Worm (Caenorhabditis elegans): ENCODE measurements around the gene mdt-29.

Gene mdt-29

DNA sequence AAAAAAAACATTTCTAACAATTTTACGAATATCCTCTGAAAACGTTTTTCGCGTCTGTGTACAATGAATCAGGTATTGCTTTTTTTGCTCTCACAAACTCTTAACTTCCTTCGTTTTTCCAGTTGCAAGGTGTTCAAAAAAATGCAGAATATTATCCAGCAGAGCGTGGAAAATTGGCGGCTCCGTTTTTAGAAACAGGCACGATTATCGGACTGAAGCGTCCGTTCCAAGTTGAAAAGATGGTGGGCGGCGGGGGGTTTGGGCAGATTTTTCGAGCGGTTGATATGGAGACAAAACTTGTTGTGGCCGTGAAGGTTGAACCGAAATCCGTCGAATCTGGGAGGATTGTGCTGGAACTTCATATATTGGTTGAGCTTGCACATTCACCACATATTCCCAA lies 38.0 kb upstream of the mdt-29 start, which contains the start of gene W06F12.3:
Gene W06F12.3 (plus strand): TSS at position 23 of the 400 bp plus-strand sequence.
- TF ChIP-seq nhr-28 (tag; optimal IDR thresholded peaks at IDR 0.05) (no peak), unc-62 (GFP tag; optimal IDR thresholded peaks at IDR 0.05) (no peak), ztf-11 (tag; optimal IDR thresholded peaks at IDR 0.05) (no peak), irx-1 (tag; optimal IDR thresholded peaks at IDR 0.05) (no peak), zag-1 (tag; optimal IDR thresholded peaks at IDR 0.05) (no peak), fkh-8 (tag; optimal IDR thresholded peaks at IDR 0.05) (no peak)

DNA sequence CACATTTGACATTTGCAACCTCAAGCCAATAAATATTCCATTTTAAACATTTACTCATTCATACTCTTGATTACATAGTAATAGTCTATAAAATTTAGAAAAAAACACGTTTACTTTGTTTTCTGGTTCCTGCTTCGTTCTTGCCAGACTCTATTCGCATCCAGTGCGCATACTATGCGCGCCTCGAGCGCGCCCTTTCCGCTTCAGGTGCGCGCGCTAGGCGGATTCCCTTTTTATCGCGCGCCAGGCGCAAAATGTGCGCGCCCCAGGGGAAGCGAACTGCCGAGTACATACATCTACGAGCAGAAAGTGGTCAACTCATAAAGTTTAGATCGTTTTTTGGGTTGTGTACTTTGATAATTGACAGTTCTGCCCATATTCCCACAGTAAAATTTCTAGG lies 31.6 kb upstream of the mdt-29 start:
- no peak for TF ChIP-seq Y116A8C.19 (tag; optimal IDR thresholded peaks at IDR 0.05; ENCODE audit: borderline replicate concordance)
- TF ChIP-seq mep-1 (tag; optimal IDR thresholded peaks at IDR 0.05) = no peak
- no peak for TF ChIP-seq nhr-71 (tag; optimal IDR thresholded peaks at IDR 0.05)
- no peak for TF ChIP-seq pag-3 (tag; optimal IDR thresholded peaks at IDR 0.05; ENCODE audit: borderline replicate concordance, insufficient read depth)
- TF ChIP-seq sptf-1 (tag; optimal IDR thresholded peaks at IDR 0.05) = no peak
- no peak for TF ChIP-seq egl-13 (tag; optimal IDR thresholded peaks at IDR 0.05)
- no peak for TF ChIP-seq C34B4.2 (tag; optimal IDR thresholded peaks at IDR 0.05)
- TF ChIP-seq ets-5 (GFP tag; IDR thresholded peaks at IDR 0.05) = no peak
- TF ChIP-seq ceh-63 (GFP tag; optimal IDR thresholded peaks at IDR 0.05) = no peak

ce11 chrIII:13742028-13742427 lies 30.9 kb upstream of the mdt-29 start:
- no peak for TF ChIP-seq C16A3.4 (tag; optimal IDR thresholded peaks at IDR 0.05)
- no peak for TF ChIP-seq pqm-1 (tag; optimal IDR thresholded peaks at IDR 0.05)
- no peak for TF ChIP-seq elt-3 (tag; optimal IDR thresholded peaks at IDR 0.05)
- no peak for TF ChIP-seq rnt-1 (tag; optimal IDR thresholded peaks at IDR 0.05)
- no peak for TF ChIP-seq alr-1 (tag; optimal IDR thresholded peaks at IDR 0.05; ENCODE audit: borderline replicate concordance)
- TF ChIP-seq unc-30 (tag; optimal IDR thresholded peaks at IDR 0.05) = no peak
- no peak for TF ChIP-seq fkh-10 (GFP tag; optimal IDR thresholded peaks at IDR 0.05)
- no peak for TF ChIP-seq ceh-63 (GFP tag; optimal IDR thresholded peaks at IDR 0.05)
- TF ChIP-seq lin-39 (tag; optimal IDR thresholded peaks at IDR 0.05) = no peak
- no peak for TF ChIP-seq ceh-90 (tag; optimal IDR thresholded peaks at IDR 0.05)
- TF ChIP-seq sup-37 (GFP tag; optimal IDR thresholded peaks at IDR 0.05) = no peak
- TF ChIP-seq lin-13 (GFP tag; optimal IDR thresholded peaks at IDR 0.05) = no peak

ce11 chrIII:13743922-13744321 lies 29.1 kb upstream of the mdt-29 start, which contains the start of gene tyr-2:
TSS of gene tyr-2 (plus strand) at chrIII:13744222.
- no peak for TF ChIP-seq ztf-11 (tag; optimal IDR thresholded peaks at IDR 0.05)
- no peak for TF ChIP-seq nhr-90 (tag; optimal IDR thresholded peaks at IDR 0.05; ENCODE audit: poor library complexity)
- no peak for TF ChIP-seq zip-4 (GFP tag; optimal IDR thresholded peaks at IDR 0.05)
- no peak for TF ChIP-seq irx-1 (tag; optimal IDR thresholded peaks at IDR 0.05)
- TF ChIP-seq F16B12.6 (tag; optimal IDR thresholded peaks at IDR 0.05) = no peak
- TF ChIP-seq unc-98 (GFP tag; IDR thresholded peaks at IDR 0.05) = no peak
- TF ChIP-seq nhr-19 (GFP tag; conservative IDR thresholded peaks at IDR 0.05) = no peak
- TF ChIP-seq sptf-1 (tag; optimal IDR thresholded peaks at IDR 0.05) = no peak
- TF ChIP-seq mep-1 (tag; optimal IDR thresholded peaks at IDR 0.05) = no peak
- no peak for TF ChIP-seq aly-2 (tag; optimal IDR thresholded peaks at IDR 0.05)
- TF ChIP-seq efl-1 (optimal IDR thresholded peaks at IDR 0.05) = no peak
- TF ChIP-seq efl-1 (GFP tag; optimal IDR thresholded peaks at IDR 0.05 in 1 of 2) = no peak
- no peak for TF ChIP-seq nhr-77 (tag; optimal IDR thresholded peaks at IDR 0.05)
- no peak for TF ChIP-seq sox-4 (tag; optimal IDR thresholded peaks at IDR 0.05)
- no peak for TF ChIP-seq ztf-4 (tag; optimal IDR thresholded peaks at IDR 0.05)
- no peak for TF ChIP-seq swsn-7 (tag; optimal IDR thresholded peaks at IDR 0.05)
- no peak for TF ChIP-seq unc-30 (tag; optimal IDR thresholded peaks at IDR 0.05)
- no peak for TF ChIP-seq tbx-2 (tag; optimal IDR thresholded peaks at IDR 0.05)
- no peak for TF ChIP-seq ceh-88 (GFP tag; IDR thresholded peaks at IDR 0.05)
